Worm (Caenorhabditis elegans): Measurements from ENCODE around the gene spp-22.
A peak's percentile ranks its signal among the peaks of the same experiment; 100 is the strongest.

ce11 chrX:7230321-7230720, 18.8 kb downstream of the spp-22 start:
- TF ChIP-seq dao-5 (tag; optimal IDR thresholded peaks at IDR 0.05), result no peak
- no peak for TF ChIP-seq W03F9.2 (tag; optimal IDR thresholded peaks at IDR 0.05)
- TF ChIP-seq him-1 (tag; optimal IDR thresholded peaks at IDR 0.05), result peak; percentile 6
